Worm (Caenorhabditis elegans): ENCODE results near the gene EGAP1.1.

Gene EGAP1.1

ce11 chrIII:5908408-5908807, 28.6 kb downstream of the EGAP1.1 start, which contains the start of gene C28H8.3 (continued):
- TF ChIP-seq mes-4 (tag; optimal IDR thresholded peaks at IDR 0.05) = no peak
- no peak for TF ChIP-seq tbp1 (GFP tag; optimal IDR thresholded peaks at IDR 0.05)
- TF ChIP-seq ceh-100 (GFP tag; IDR thresholded peaks at IDR 0.05) = no peak
- no peak for TF ChIP-seq mxl-1 (tag; optimal IDR thresholded peaks at IDR 0.05)
- no peak for TF ChIP-seq tlf-1 (GFP tag; optimal IDR thresholded peaks at IDR 0.05)
- TF ChIP-seq sdz-38 (tag; optimal IDR thresholded peaks at IDR 0.05) = no peak
- no peak for TF ChIP-seq rec-8 (tag; optimal IDR thresholded peaks at IDR 0.05)

- TF ChIP-seq Y56A3A.18 (GFP tag; IDR thresholded peaks at IDR 0.05) (no peak), Y67H2A.10 (GFP tag; conservative IDR thresholded peaks at IDR 0.05) (no peak), T26A5.8 (tag; optimal IDR thresholded peaks at IDR 0.05) (no peak), tbx-9 (tag; optimal IDR thresholded peaks at IDR 0.05; ENCODE audit: borderline replicate concordance) (no peak), lin-54 (GFP tag; optimal IDR thresholded peaks at IDR 0.05) (no peak), ztf-3 (GFP tag; optimal IDR thresholded peaks at IDR 0.05) (no peak), tbp1 (GFP tag; optimal IDR thresholded peaks at IDR 0.05) (no peak), efl-1 (GFP tag; optimal IDR thresholded peaks at IDR 0.05) (no peak), C17E4.6 (GFP tag; IDR thresholded peaks at IDR 0.05) (no peak), F22D6.2 (tag; optimal IDR thresholded peaks at IDR 0.05) (no peak), gei-17 (GFP tag; optimal IDR thresholded peaks at IDR 0.05) (no peak), bed-2 (GFP tag; IDR thresholded peaks at IDR 0.05) (no peak), akir-1 (GFP tag; optimal IDR thresholded peaks at IDR 0.05) (no peak), F23B12.7 (tag; optimal IDR thresholded peaks at IDR 0.05; ENCODE audit: insufficient read depth) (no peak), ceh-91 (GFP tag; IDR thresholded peaks at IDR 0.05) (no peak), snpc-3.4 (tag; optimal IDR thresholded peaks at IDR 0.05) (no peak)
Observed at ce11 chrIII:5906749-5907148, 30.3 kb downstream of the EGAP1.1 start, which contains the start of gene erd-2.2. TSS of gene erd-2.2 (plus strand) at chrIII:5907049.

ce11 chrIII:5906059-5906458, 31.0 kb downstream of the EGAP1.1 start, which contains the start of gene dpff-1:
TSS of gene dpff-1 (minus strand) at chrIII:5906346.
- TF ChIP-seq F33H1.4 (GFP tag; IDR thresholded peaks at IDR 0.05) (peak; percentile 19; the same call in 1 of the 2 replicates), ZK185.1 (tag; optimal IDR thresholded peaks at IDR 0.05; ENCODE audit: poor library complexity, severe bottlenecking) (no peak), hmg-1.2 (GFP tag; IDR thresholded peaks at IDR 0.05) (peak; percentile 19; the same call in 1 of the 2 replicates), lin-54 (GFP tag; optimal IDR thresholded peaks at IDR 0.05) (no peak), nfyb-1 (GFP tag; IDR thresholded peaks at IDR 0.05) (0 out of 2 replicates have a peak, but pooled peaks have one; percentile 27)

ce11 chrIII:5902558-5902957, 34.5 kb downstream of the EGAP1.1 start:
- TF ChIP-seq T07F8.4 (tag; optimal IDR thresholded peaks at IDR 0.05) = no peak
- TF ChIP-seq dox-1 (GFP tag; IDR thresholded peaks at IDR 0.05) = no peak
- TF ChIP-seq Y53F4B.3 (GFP tag; IDR thresholded peaks at IDR 0.05) = no peak
- no peak for TF ChIP-seq ZK185.1 (tag; optimal IDR thresholded peaks at IDR 0.05; ENCODE audit: poor library complexity, severe bottlenecking)
- TF ChIP-seq ets-4 (GFP tag; optimal IDR thresholded peaks at IDR 0.05) = no peak
- no peak for TF ChIP-seq Y67H2A.10 (GFP tag; conservative IDR thresholded peaks at IDR 0.05)
- TF ChIP-seq lir-1 (GFP tag; conservative IDR thresholded peaks at IDR 0.05) = no peak
- no peak for TF ChIP-seq lin-40 (tag; optimal IDR thresholded peaks at IDR 0.05)
- no peak for TF ChIP-seq F37B4.10 (GFP tag; IDR thresholded peaks at IDR 0.05)
- no peak for TF ChIP-seq F52B5.7 (tag; optimal IDR thresholded peaks at IDR 0.05)
- no peak for TF ChIP-seq nhr-120 (GFP tag; IDR thresholded peaks at IDR 0.05)
- TF ChIP-seq hlh-12 (tag; optimal IDR thresholded peaks at IDR 0.05) = no peak
- no peak for TF ChIP-seq egl-18 (GFP tag; IDR thresholded peaks at IDR 0.05)
- TF ChIP-seq ztf-28 (GFP tag; IDR thresholded peaks at IDR 0.05) = no peak
- no peak for TF ChIP-seq lin-26 (GFP tag; IDR thresholded peaks at IDR 0.05)
- no peak for TF ChIP-seq chd-7 (tag; optimal IDR thresholded peaks at IDR 0.05)
- no peak for TF ChIP-seq ztf-25 (GFP tag; IDR thresholded peaks at IDR 0.05)
- TF ChIP-seq C06A6.2 (GFP tag; conservative IDR thresholded peaks at IDR 0.05) = no peak
